Fruit fly (Drosophila melanogaster) whole organism, embryonic: ENCODE results near the gene TwdlX.

Experiments used
- Atf-2 ChIP-seq: fragments of 200-800 bp; sonication (Bioruptor generic); optimal IDR thresholded peaks from 2 replicates; lab custom pipeline; 2016; ENCODE audit warnings: missing biosample characterization, missing genetic modification characterization
- Awh ChIP-seq: fragments of 200-800 bp; sonication (Bioruptor generic); IDR thresholded peaks from 2 replicates; pipeline ENCODE4, ENCODE4 v1.3.6; 2022; ENCODE audit warnings: missing biosample characterization, missing genetic modification characterization
- Blimp-1 ChIP-seq: fragments of 200-800 bp; sonication (Bioruptor generic); optimal IDR thresholded peaks from 3 replicates; lab custom pipeline; 2018; ENCODE audit warnings: missing biosample characterization, missing genetic modification characterization, mild to moderate bottlenecking, moderate library complexity, missing genetic modification reagents
- CG10147 ChIP-seq: fragments of 200-800 bp; sonication (Bioruptor generic); optimal IDR thresholded peaks from 2 replicates; lab custom pipeline; 2019; ENCODE audit warnings: missing biosample characterization, mild to moderate bottlenecking, missing genetic modification characterization, moderate library complexity
- CG10979 ChIP-seq: fragments of 200-800 bp; sonication (Bioruptor generic); optimal IDR thresholded peaks from 2 replicates; lab custom pipeline; 2018; ENCODE audit warnings: missing biosample characterization, mild to moderate bottlenecking, missing genetic modification characterization, moderate library complexity
- CG13424 ChIP-seq: fragments of 200-800 bp; sonication (Bioruptor generic); optimal IDR thresholded peaks from 2 replicates; lab custom pipeline; 2019; ENCODE audit warnings: missing biosample characterization, mild to moderate bottlenecking, missing genetic modification characterization, moderate library complexity
- CG15073 ChIP-seq: fragments of 200-800 bp; sonication (Bioruptor generic); optimal IDR thresholded peaks from 2 replicates; lab custom pipeline; 2016; ENCODE audit warnings: missing biosample characterization, missing genetic modification characterization
- CG15601 ChIP-seq: fragments of 200-800 bp; sonication (Bioruptor generic); optimal IDR thresholded peaks from 3 replicates; lab custom pipeline; 2019; ENCODE audit warnings: missing biosample characterization, mild to moderate bottlenecking, missing genetic modification characterization, moderate library complexity
- CG18262 ChIP-seq: fragments of 200-800 bp; optimal IDR thresholded peaks from 3 replicates; lab custom pipeline; 2019; ENCODE audit warnings: missing biosample characterization, mild to moderate bottlenecking, missing genetic modification characterization, moderate library complexity
- CG18599 ChIP-seq: fragments of 200-800 bp; sonication (Bioruptor generic); optimal IDR thresholded peaks from 3 replicates; lab custom pipeline; 2017; ENCODE audit warnings: missing biosample characterization, missing genetic modification characterization, mild to moderate bottlenecking, moderate library complexity, missing genetic modification reagents
- CG2712 ChIP-seq: fragments of 200-800 bp; optimal IDR thresholded peaks from 3 replicates; lab custom pipeline; 2019; ENCODE audit warnings: missing biosample characterization, mild to moderate bottlenecking, missing genetic modification characterization, moderate library complexity
- CG31388 ChIP-seq: fragments of 200-800 bp; sonication (Bioruptor generic); optimal IDR thresholded peaks from 2 replicates; lab custom pipeline; 2016; ENCODE audit warnings: missing biosample characterization, missing genetic modification characterization
- CG34224 ChIP-seq: fragments of 200-800 bp; sonication (Bioruptor generic); IDR thresholded peaks from 3 replicates; pipeline ENCODE4 v1.3.6; 2022; ENCODE audit warnings: missing biosample characterization, missing genetic modification characterization; ENCODE audit not compliant: partially characterized antibody
- CG4424 ChIP-seq: fragments of 200-800 bp; sonication (Bioruptor generic); optimal IDR thresholded peaks from 3 replicates; lab custom pipeline; 2016; ENCODE audit warnings: missing biosample characterization, missing genetic modification characterization
- CG5180 ChIP-seq: fragments of 200-800 bp; sonication (Bioruptor generic); optimal IDR thresholded peaks from 3 replicates; lab custom pipeline; 2017; ENCODE audit warnings: missing biosample characterization, missing genetic modification characterization, mild to moderate bottlenecking, moderate library complexity, missing genetic modification reagents
- CG6254 ChIP-seq: fragments of 200-800 bp; sonication (Bioruptor generic); optimal IDR thresholded peaks from 3 replicates; lab custom pipeline; 2017; ENCODE audit warnings: mild to moderate bottlenecking, missing biosample characterization, missing genetic modification reagents, missing genetic modification characterization
- CG7839 ChIP-seq: fragments of 200-800 bp; sonication (Bioruptor generic); optimal IDR thresholded peaks from 3 replicates; lab custom pipeline; 2018; ENCODE audit warnings: missing biosample characterization, mild to moderate bottlenecking, missing genetic modification characterization, moderate library complexity
- CG8388 ChIP-seq: fragments of 200-800 bp; sonication (Bioruptor generic); optimal IDR thresholded peaks from 2 replicates; lab custom pipeline; 2019; ENCODE audit warnings: missing biosample characterization, mild to moderate bottlenecking, missing genetic modification characterization, moderate library complexity
- CG8924 ChIP-seq: fragments of 200-800 bp; optimal IDR thresholded peaks from 3 replicates; lab custom pipeline; 2019; ENCODE audit warnings: missing biosample characterization, mild to moderate bottlenecking, missing genetic modification characterization, moderate library complexity
- CG9727 ChIP-seq: fragments of 200-800 bp; sonication (Bioruptor generic); optimal IDR thresholded peaks from 3 replicates; lab custom pipeline; 2017; ENCODE audit warnings: missing biosample characterization, mild to moderate bottlenecking, missing genetic modification characterization
- Chrac-16 ChIP-seq: fragments of 200-800 bp; sonication (Bioruptor generic); optimal IDR thresholded peaks from 3 replicates; lab custom pipeline; 2016; ENCODE audit warnings: missing biosample characterization, missing genetic modification characterization
- CkIIα-i1 ChIP-seq: fragments of 200-800 bp; sonication (Bioruptor generic); IDR thresholded peaks from 2 replicates; pipeline ENCODE4 v1.3.6; 2022; ENCODE audit warnings: missing biosample characterization, missing genetic modification characterization
- CoRest ChIP-seq: fragments of 200-800 bp; sonication (Bioruptor generic); optimal IDR thresholded peaks from 3 replicates; lab custom pipeline; 2018; ENCODE audit warnings: missing biosample characterization, mild to moderate bottlenecking, missing genetic modification characterization, moderate library complexity
- D19A ChIP-seq: fragments of 200-800 bp; optimal IDR thresholded peaks from 3 replicates; lab custom pipeline; 2019; ENCODE audit warnings: missing biosample characterization, mild to moderate bottlenecking, missing genetic modification characterization, moderate library complexity
- Drgx ChIP-seq: fragments of 200-800 bp; sonication (Bioruptor generic); IDR thresholded peaks from 2 replicates; pipeline ENCODE4 v1.3.6; 2022; ENCODE audit warnings: missing biosample characterization, missing genetic modification characterization
- Fer1 ChIP-seq: fragments of 200-800 bp; sonication (Bioruptor generic); optimal IDR thresholded peaks from 2 replicates; lab custom pipeline; 2017; ENCODE audit warnings: missing biosample characterization, mild to moderate bottlenecking, missing genetic modification characterization
- Fer2 ChIP-seq: fragments of 200-800 bp; sonication (Bioruptor generic); optimal IDR thresholded peaks from 2 replicates; lab custom pipeline; 2018; ENCODE audit warnings: missing biosample characterization, mild to moderate bottlenecking, missing genetic modification characterization, moderate library complexity
- Hmr ChIP-seq: fragments of 200-800 bp; sonication (Bioruptor generic); optimal IDR thresholded peaks from 3 replicates; lab custom pipeline; 2017; ENCODE audit warnings: mild to moderate bottlenecking, missing biosample characterization, missing genetic modification reagents, missing genetic modification characterization
- Hr51 ChIP-seq, 2 experiments: fragments of 200-800 bp; sonication (Bioruptor generic); optimal IDR thresholded peaks; 2 replicates in 1 of 2; 3 replicates in 1 of 2; lab custom pipeline; 2016 to 2018; ENCODE audit warnings: missing biosample characterization in 2 of 2, missing genetic modification characterization in 2 of 2, mild to moderate bottlenecking in 1 of 2, moderate library complexity in 1 of 2
- Jarid2 ChIP-seq: fragments of 200-800 bp; sonication (Bioruptor generic); optimal IDR thresholded peaks from 3 replicates; lab custom pipeline; 2017; ENCODE audit warnings: mild to moderate bottlenecking, missing biosample characterization, missing genetic modification reagents, missing genetic modification characterization
- Lim3 ChIP-seq: fragments of 200-800 bp; sonication (Bioruptor generic); IDR thresholded peaks from 2 replicates; pipeline ENCODE4 v1.3.6; 2022; ENCODE audit warnings: missing biosample characterization, missing genetic modification characterization
- Med ChIP-seq: fragments of 200-800 bp; sonication (Bioruptor generic); peaks from one replicate; lab custom pipeline; 2016; ENCODE audit warnings: missing biosample characterization, missing genetic modification characterization, mild to moderate bottlenecking, inconsistent platforms, moderate library complexity
- NFAT ChIP-seq: fragments of 200-800 bp; sonication (Bioruptor generic); IDR thresholded peaks from 2 replicates; pipeline ENCODE4 v1.3.6; 2022; ENCODE audit warnings: missing biosample characterization, missing genetic modification characterization
- PHDP ChIP-seq: fragments of 200-800 bp; sonication (Bioruptor generic); optimal IDR thresholded peaks from 3 replicates; lab custom pipeline; 2018; ENCODE audit warnings: missing biosample characterization, mild to moderate bottlenecking, missing genetic modification characterization, moderate library complexity
- Ptx1 ChIP-seq: fragments of 200-800 bp; sonication (Bioruptor generic); IDR thresholded peaks from 2 replicates; pipeline ENCODE4 v1.3.6; 2022; ENCODE audit warnings: missing biosample characterization, missing genetic modification characterization
- Sox100B ChIP-seq: fragments of 200-800 bp; sonication (Bioruptor generic); optimal IDR thresholded peaks from 3 replicates; lab custom pipeline; 2018; ENCODE audit warnings: missing biosample characterization, mild to moderate bottlenecking, missing genetic modification characterization
- Sox102F ChIP-seq: fragments of 200-800 bp; sonication (Bioruptor generic); optimal IDR thresholded peaks from 2 replicates; lab custom pipeline; 2018; ENCODE audit warnings: missing biosample characterization, mild to moderate bottlenecking, missing genetic modification characterization, moderate library complexity
- Ssrp ChIP-seq: fragments of 200-800 bp; sonication (Bioruptor generic); optimal IDR thresholded peaks from 2 replicates; lab custom pipeline; 2018; ENCODE audit warnings: missing biosample characterization, mild to moderate bottlenecking, missing genetic modification characterization, moderate library complexity
- Tbp ChIP-seq: fragments of >200 bp; optimal IDR thresholded peaks from 2 replicates; lab custom pipeline; 2018; ENCODE audit warnings: missing biosample characterization, missing genetic modification characterization
- ap ChIP-seq: fragments of 200-800 bp; sonication (Bioruptor generic); IDR thresholded peaks from 2 replicates; pipeline ENCODE4 v1.3.6; 2022; ENCODE audit warnings: missing biosample characterization, missing genetic modification characterization
- gem ChIP-seq: fragments of 200-800 bp; sonication (Bioruptor generic); optimal IDR thresholded peaks from 2 replicates; lab custom pipeline; 2019; ENCODE audit warnings: missing biosample characterization, mild to moderate bottlenecking, missing genetic modification characterization, moderate library complexity
- phol ChIP-seq: fragments of 200-800 bp; sonication (Bioruptor generic); optimal IDR thresholded peaks from 3 replicates; lab custom pipeline; 2018; ENCODE audit warnings: missing biosample characterization, mild to moderate bottlenecking, missing genetic modification characterization, moderate library complexity
- repo ChIP-seq: fragments of 200-800 bp; sonication (Bioruptor generic); optimal IDR thresholded peaks from 2 replicates; lab custom pipeline; 2016; ENCODE audit warnings: missing biosample characterization, missing genetic modification characterization
- row ChIP-seq: fragments of 200-800 bp; sonication (Bioruptor generic); IDR thresholded peaks from 3 replicates; pipeline ENCODE4 v1.3.6; 2022; ENCODE audit warnings: missing biosample characterization, missing genetic modification characterization
- tap ChIP-seq: fragments of 200-800 bp; optimal IDR thresholded peaks from 3 replicates; lab custom pipeline; 2019; ENCODE audit warnings: missing biosample characterization, mild to moderate bottlenecking, missing genetic modification characterization, moderate library complexity
- tup ChIP-seq: fragments of 200-800 bp; sonication (Bioruptor generic); optimal IDR thresholded peaks from 2 replicates; lab custom pipeline; 2016; ENCODE audit warnings: missing biosample characterization, mild to moderate bottlenecking, missing genetic modification characterization, moderate library complexity
- unpg ChIP-seq: fragments of 200-800 bp; sonication (Bioruptor generic); optimal IDR thresholded peaks from 3 replicates; lab custom pipeline; 2018; ENCODE audit warnings: missing biosample characterization, mild to moderate bottlenecking, missing genetic modification characterization, moderate library complexity
- vvl ChIP-seq: fragments of 200-800 bp; sonication (Bioruptor generic); IDR thresholded peaks from 2 replicates; pipeline ENCODE4 v1.3.6; 2022; ENCODE audit warnings: missing biosample characterization, missing genetic modification characterization

The TwdlX gene

dm6 chrX:16768770-16769169, 37.9 kb downstream of the TwdlX start (continued):
- TF ChIP-seq CG9727 (GFP tag; lab: Kevin White, UChicago) (peak; percentile 24), CG18262 (tag; lab: Kevin White, UChicago) (peak; percentile 51), NFAT (GFP tag; lab: Robert Waterston, UW) (no peak), Ssrp (tag; lab: Kevin White, UChicago) (peak; percentile 18), CG8924 (peak; percentile 6), Blimp-1 (peak; percentile 14), phol (peak; percentile 32), Awh (GFP tag; lab: Robert Waterston, UW) (no peak), tap (peak; percentile 18), Tbp (GFP tag; lab: Kevin White, UChicago) (no peak), CG13424 (tag; lab: Kevin White, UChicago) (peak; percentile 14), row (peak; percentile 14; the same call in 1 of the 3 replicates), PHDP (tag; lab: Kevin White, UChicago) (peak; percentile 22), CG4424 (peak; percentile 5), Med (peak; percentile 32), unpg (GFP tag; lab: Kevin White, UChicago) (peak; percentile 28), vvl (0 out of 2 replicates have a peak, but pooled peaks have one; percentile 11), CG8388 (GFP tag; lab: Kevin White, UChicago) (peak; percentile 10), CG18599 (GFP tag; lab: Kevin White, UChicago) (no peak), D19A (tag; lab: Kevin White, UChicago) (peak; percentile 41), Hr51 (GFP tag; optimal IDR thresholded peaks at IDR 0.05; lab: Kevin White, UChicago) (peak in 1 of 2 experiments; percentile 27), ap (GFP tag; lab: Robert Waterston, UW) (no peak), CG10979 (tag; lab: Kevin White, UChicago) (peak; percentile 46), Fer1 (GFP tag; lab: Kevin White, UChicago) (peak; percentile 11), Ptx1 (0 out of 2 replicates have a peak, but pooled peaks have one; percentile 25), Sox102F (GFP tag; lab: Kevin White, UChicago) (peak; percentile 24), CoRest (tag; lab: Kevin White, UChicago) (peak; percentile 9), CG7839 (tag; lab: Kevin White, UChicago) (peak; percentile 56), Chrac-16 (GFP tag; lab: Kevin White, UChicago) (no peak), CG6254 (GFP tag; lab: Kevin White, UChicago) (peak; percentile 10), CG10147 (GFP tag; lab: Kevin White, UChicago) (no peak), Sox100B (peak; percentile 38), CG2712 (peak; percentile 49), gem (tag; lab: Kevin White, UChicago) (peak; percentile 42), Drgx (GFP tag; lab: Robert Waterston, UW) (no peak), CG15601 (tag; lab: Kevin White, UChicago) (peak; percentile 52)

- TF ChIP-seq Hmr (no peak), CG34224 (GFP tag; lab: Robert Waterston, UW) (no peak), CG31388 (GFP tag; lab: Kevin White, UChicago) (no peak), Atf-2 (GFP tag; lab: Kevin White, UChicago) (peak; percentile 43), Jarid2 (peak; percentile 16), Lim3 (GFP tag; lab: Robert Waterston, UW) (no peak), repo (GFP tag; lab: Kevin White, UChicago) (peak; percentile 51), CG5180 (GFP tag; lab: Kevin White, UChicago) (no peak), Fer2 (tag; lab: Kevin White, UChicago) (no peak), Sox100B (peak; percentile 12), CG15073 (GFP tag; lab: Kevin White, UChicago) (no peak), tup (GFP tag; lab: Kevin White, UChicago) (peak; percentile 23), CkIIα-i1 (GFP tag; lab: Robert Waterston, UW) (no peak)
Observed at dm6 chrX:16772882-16773827, 42.3 kb downstream of the TwdlX start.
